Fruit fly (Drosophila melanogaster): ENCODE results near the gene Sirt7.
A peak's percentile ranks its signal among the peaks of the same experiment; 100 is the strongest.

The Sirt7 gene

dm6 chr3R:29087302-29087782 lies 31.6 kb downstream of the Sirt7 start:
- TF ChIP-seq CG32121 (GFP tag; IDR thresholded peaks at IDR 0.05) (no peak), rn (GFP tag; IDR thresholded peaks at IDR 0.05) (no peak), CG14655 (GFP tag; optimal IDR thresholded peaks at IDR 0.05) (no peak), CG17806 (tag; optimal IDR thresholded peaks at IDR 0.05) (no peak), gl (tag; optimal IDR thresholded peaks at IDR 0.05) (no peak), CG4496 (GFP tag; IDR thresholded peaks at IDR 0.05) (no peak), D1 (tag; optimal IDR thresholded peaks at IDR 0.05) (no peak), CG34367 (tag; optimal IDR thresholded peaks at IDR 0.05) (no peak), fd96Ca (GFP tag; IDR thresholded peaks at IDR 0.05) (no peak), CG9948 (tag; optimal IDR thresholded peaks at IDR 0.05) (no peak), CG12605 (GFP tag; IDR thresholded peaks at IDR 0.05) (no peak), Pif1A (GFP tag; optimal IDR thresholded peaks at IDR 0.05) (no peak), EcR (GFP tag; optimal IDR thresholded peaks at IDR 0.05) (no peak), CG13204 (GFP tag; optimal IDR thresholded peaks at IDR 0.05) (no peak), CG10348 (GFP tag; IDR thresholded peaks at IDR 0.05) (no peak)

dm6 chr3R:29087926-29088487 lies 32.3 kb downstream of the Sirt7 start:
- peak; percentile 44; the same call in 1 of the 2 replicates for TF ChIP-seq CG12605 (GFP tag; IDR thresholded peaks at IDR 0.05)
- no peak for TF ChIP-seq Pif1B (GFP tag; optimal IDR thresholded peaks at IDR 0.05)
- peak; percentile 25 for TF ChIP-seq gl (tag; optimal IDR thresholded peaks at IDR 0.05)
- TF ChIP-seq Ets98B (GFP tag; IDR thresholded peaks at IDR 0.05), result peak; percentile 26; the same call in 1 of the 2 replicates
- TF ChIP-seq D1 (tag; optimal IDR thresholded peaks at IDR 0.05), result no peak
- TF ChIP-seq CG8301 (tag; optimal IDR thresholded peaks at IDR 0.05), result no peak
- TF ChIP-seq CG13204 (GFP tag; optimal IDR thresholded peaks at IDR 0.05), result peak; percentile 67
- TF ChIP-seq rn (GFP tag; IDR thresholded peaks at IDR 0.05), result no peak
- no peak for TF ChIP-seq CG15710 (tag; optimal IDR thresholded peaks at IDR 0.05)
- TF ChIP-seq CG10348 (GFP tag; IDR thresholded peaks at IDR 0.05), result no peak
- TF ChIP-seq CG17806 (tag; optimal IDR thresholded peaks at IDR 0.05), result peak; percentile 7
- TF ChIP-seq Snoo (tag; optimal IDR thresholded peaks at IDR 0.05), result no peak
- TF ChIP-seq Pif1A (GFP tag; optimal IDR thresholded peaks at IDR 0.05), result peak; percentile 20
- peak; percentile 13 for TF ChIP-seq CG8159 (tag; optimal IDR thresholded peaks at IDR 0.05)
- TF ChIP-seq CG4496 (GFP tag; IDR thresholded peaks at IDR 0.05), result peak; percentile 61; the same call in 2 of the 3 replicates
- TF ChIP-seq fd96Ca (GFP tag; IDR thresholded peaks at IDR 0.05), result no peak
- TF ChIP-seq CG14655 (GFP tag; optimal IDR thresholded peaks at IDR 0.05), result no peak
- TF ChIP-seq CG34367 (tag; optimal IDR thresholded peaks at IDR 0.05), result no peak
- TF ChIP-seq EcR (GFP tag; optimal IDR thresholded peaks at IDR 0.05), result no peak
- no peak for TF ChIP-seq CG9948 (tag; optimal IDR thresholded peaks at IDR 0.05)
- TF ChIP-seq CG32121 (GFP tag; IDR thresholded peaks at IDR 0.05), result no peak

- TF ChIP-seq CG15710 (tag; optimal IDR thresholded peaks at IDR 0.05) (peak; percentile 34), Pif1B (GFP tag; optimal IDR thresholded peaks at IDR 0.05) (peak; percentile 52), CG13204 (GFP tag; optimal IDR thresholded peaks at IDR 0.05) (no peak), CG4496 (GFP tag; IDR thresholded peaks at IDR 0.05) (peak; percentile 55; the same call in 1 of the 3 replicates), CG8301 (tag; optimal IDR thresholded peaks at IDR 0.05) (peak; percentile 61), CG10348 (GFP tag; IDR thresholded peaks at IDR 0.05) (no peak), Ets98B (GFP tag; IDR thresholded peaks at IDR 0.05) (peak; percentile 24; the same call in 1 of the 2 replicates), CG32121 (GFP tag; IDR thresholded peaks at IDR 0.05) (no peak), CG14655 (GFP tag; optimal IDR thresholded peaks at IDR 0.05) (peak; percentile 72), CG34367 (tag; optimal IDR thresholded peaks at IDR 0.05) (peak; percentile 32), fd96Ca (GFP tag; IDR thresholded peaks at IDR 0.05) (no peak), rn (GFP tag; IDR thresholded peaks at IDR 0.05) (no peak), CG17806 (tag; optimal IDR thresholded peaks at IDR 0.05) (peak; percentile 54), CG8159 (tag; optimal IDR thresholded peaks at IDR 0.05) (peak; percentile 51), CG9948 (tag; optimal IDR thresholded peaks at IDR 0.05) (peak; percentile 59), gl (tag; optimal IDR thresholded peaks at IDR 0.05) (no peak), Snoo (tag; optimal IDR thresholded peaks at IDR 0.05) (peak; percentile 39), Pif1A (GFP tag; optimal IDR thresholded peaks at IDR 0.05) (peak; percentile 52), EcR (GFP tag; optimal IDR thresholded peaks at IDR 0.05) (no peak), CG12605 (GFP tag; IDR thresholded peaks at IDR 0.05) (no peak), D1 (tag; optimal IDR thresholded peaks at IDR 0.05) (no peak)
These were observed 33.4 kb downstream of the Sirt7 start for dm6 chr3R:29088938-29089661.

dm6 chr3R:29089662-29090007 lies 33.9 kb downstream of the Sirt7 start:
- peak; percentile 33; the same call in 1 of the 2 replicates for TF ChIP-seq CG32121 (GFP tag; IDR thresholded peaks at IDR 0.05)
- TF ChIP-seq CG14655 (GFP tag; optimal IDR thresholded peaks at IDR 0.05), result peak; percentile 57
- peak; percentile 60; the same call in 1 of the 3 replicates for TF ChIP-seq CG4496 (GFP tag; IDR thresholded peaks at IDR 0.05)
- TF ChIP-seq CG8301 (tag; optimal IDR thresholded peaks at IDR 0.05), result peak; percentile 36
- TF ChIP-seq Pif1B (GFP tag; optimal IDR thresholded peaks at IDR 0.05), result no peak
- no peak for TF ChIP-seq CG15710 (tag; optimal IDR thresholded peaks at IDR 0.05)

dm6 chr3R:29091609-29092008 lies 35.9 kb downstream of the Sirt7 start:
- TF ChIP-seq CG10348 (GFP tag; IDR thresholded peaks at IDR 0.05) (no peak), gl (tag; optimal IDR thresholded peaks at IDR 0.05) (no peak), D1 (tag; optimal IDR thresholded peaks at IDR 0.05) (no peak), CG13204 (GFP tag; optimal IDR thresholded peaks at IDR 0.05) (no peak), Ets98B (GFP tag; IDR thresholded peaks at IDR 0.05) (peak; percentile 25; the same call in 1 of the 2 replicates), CG14655 (GFP tag; optimal IDR thresholded peaks at IDR 0.05) (peak; percentile 60), rn (GFP tag; IDR thresholded peaks at IDR 0.05) (no peak), CG17806 (tag; optimal IDR thresholded peaks at IDR 0.05) (peak; percentile 76), CG8159 (tag; optimal IDR thresholded peaks at IDR 0.05) (peak; percentile 73), Pif1B (GFP tag; optimal IDR thresholded peaks at IDR 0.05) (peak; percentile 15), CG12605 (GFP tag; IDR thresholded peaks at IDR 0.05) (no peak), CG34367 (tag; optimal IDR thresholded peaks at IDR 0.05) (peak; percentile 58), EcR (GFP tag; optimal IDR thresholded peaks at IDR 0.05) (no peak), CG15710 (tag; optimal IDR thresholded peaks at IDR 0.05) (peak; percentile 58), Snoo (tag; optimal IDR thresholded peaks at IDR 0.05) (peak; percentile 13), CG32121 (GFP tag; IDR thresholded peaks at IDR 0.05) (no peak), Pif1A (GFP tag; optimal IDR thresholded peaks at IDR 0.05) (peak; percentile 59), fd96Ca (GFP tag; IDR thresholded peaks at IDR 0.05) (peak; percentile 61; the same call in 2 of the 3 replicates), CG8301 (tag; optimal IDR thresholded peaks at IDR 0.05) (peak; percentile 48), CG9948 (tag; optimal IDR thresholded peaks at IDR 0.05) (peak; percentile 77), CG4496 (GFP tag; IDR thresholded peaks at IDR 0.05) (no peak; the same call in 2 of the 3 replicates)
